Fruit fly (Drosophila melanogaster): Measurements from ENCODE around the gene CG31327.

DNA sequence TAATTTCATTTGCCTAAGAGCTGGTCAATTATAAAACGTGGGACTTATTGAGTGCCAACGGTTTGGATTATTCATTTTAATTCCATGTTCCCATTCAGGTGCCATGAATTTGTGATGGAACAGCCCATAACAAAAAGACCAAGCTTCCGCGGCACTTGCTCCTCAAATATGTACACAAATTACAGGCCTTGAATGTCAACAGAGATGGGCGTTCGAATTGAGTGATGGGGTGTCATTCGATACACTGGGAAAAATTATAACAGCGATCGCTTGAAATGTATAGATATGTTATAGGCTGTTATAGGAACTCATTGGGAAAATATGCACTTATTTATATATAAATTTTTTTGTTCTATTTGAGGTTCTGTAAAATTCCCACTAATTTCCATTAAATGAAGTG is 44.0 kb downstream of the CG31327 start:
- no peak for TF ChIP-seq CG8478 (optimal IDR thresholded peaks at IDR 0.05)
- no peak for TF ChIP-seq pan (optimal IDR thresholded peaks at IDR 0.05)

All from whole organism.